Fruit fly (Drosophila melanogaster) whole organism, wandering third instar larva: Measurements from ENCODE around the gene Dlip1.

ENCODE experiments used
- CrebA ChIP-seq: fragments of 200-800 bp; sonication (Bioruptor generic); optimal IDR thresholded peaks from 2 replicates; lab custom pipeline; 2016; ENCODE audit warnings: missing biosample characterization, mild to moderate bottlenecking, missing genetic modification characterization, borderline replicate concordance
- Dfd ChIP-seq: fragments of >200 bp; optimal IDR thresholded peaks from 2 replicates; lab custom pipeline; 2017; ENCODE audit warnings: missing biosample characterization, missing genetic modification characterization
- dmrt93B ChIP-seq: fragments of 200-800 bp; sonication (Bioruptor generic); optimal IDR thresholded peaks from 2 replicates; lab custom pipeline; 2018; ENCODE audit warnings: missing biosample characterization, mild to moderate bottlenecking, missing genetic modification characterization
- psq ChIP-seq: fragments of 200-800 bp; sonication (Bioruptor generic); optimal IDR thresholded peaks from 3 replicates; lab custom pipeline; 2017; ENCODE audit warnings: missing biosample characterization, mild to moderate bottlenecking, missing genetic modification characterization, moderate library complexity
- sage ChIP-seq: fragments of 200-800 bp; sonication (Bioruptor generic); optimal IDR thresholded peaks from 2 replicates; lab custom pipeline; 2016; ENCODE audit warnings: missing biosample characterization, mild to moderate bottlenecking, missing genetic modification characterization

DNA sequence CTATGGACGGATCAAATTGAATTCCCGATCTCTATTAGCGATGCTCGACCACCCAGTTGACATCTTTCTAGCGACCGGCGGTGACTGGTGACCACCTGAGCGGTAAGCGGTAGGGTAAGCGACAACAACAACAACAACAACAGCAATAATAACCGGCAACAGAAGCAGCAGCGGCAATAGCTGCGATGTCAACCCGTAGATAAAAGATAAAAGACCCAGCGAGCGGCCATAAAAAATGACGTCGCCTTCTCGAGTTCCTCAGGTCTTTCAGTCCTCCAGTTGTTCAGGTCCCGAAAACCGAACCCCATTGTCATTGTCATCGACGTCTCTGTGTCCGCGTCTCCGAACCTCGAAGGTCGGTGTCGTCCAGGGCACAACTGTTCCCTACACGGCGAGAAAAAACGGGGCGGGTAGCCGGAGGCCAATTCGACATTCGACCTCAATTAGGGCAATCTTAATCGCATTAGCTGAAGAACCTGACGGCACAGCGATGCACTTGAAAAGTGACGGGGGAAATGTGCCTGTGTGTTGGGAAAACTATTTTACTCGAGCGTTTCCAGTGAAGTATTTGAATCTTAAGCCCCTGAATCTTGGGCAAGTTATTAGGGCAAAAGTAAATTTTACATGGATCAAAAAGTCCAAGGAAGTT, 25.7 kb upstream of the Dlip1 start:
- no peak for TF ChIP-seq Dfd (GFP tag; lab: Kevin White, UChicago)
- no peak for TF ChIP-seq sage (GFP tag; lab: Kevin White, UChicago)
- no peak for TF ChIP-seq psq (GFP tag; lab: Kevin White, UChicago)
- no peak for TF ChIP-seq dmrt93B (GFP tag; lab: Kevin White, UChicago)
- no peak for TF ChIP-seq CrebA
